Worm (Caenorhabditis elegans) whole organism, young adult: ENCODE measurements around the gene col-91.

ENCODE experiments used
- B0336.3 ChIP-seq: fragments of 200-800 bp; sonication (Bioruptor generic); IDR thresholded peaks from 2 replicates; pipeline ENCODE4 v1.3.6; 2022; ENCODE audit warnings: missing genetic modification characterization, missing compliant biosample characterization
- F33H1.4 ChIP-seq: fragments of 200-800 bp; sonication (Bioruptor generic); IDR thresholded peaks from 2 replicates; pipeline ENCODE4 v1.3.6; 2022; ENCODE audit warnings: missing genetic modification reagents, missing genetic modification characterization, missing compliant biosample characterization
- F37B4.10 ChIP-seq: fragments of 200-800 bp; sonication (Bioruptor generic); IDR thresholded peaks from 2 replicates; pipeline ENCODE4 v1.3.6; 2022; ENCODE audit warnings: missing genetic modification characterization, missing compliant biosample characterization
- F49E8.2 ChIP-seq: sonication (generic microtip); optimal IDR thresholded peaks from 3 replicates; lab custom pipeline; 2017; ENCODE audit warnings: missing genetic modification characterization, mild to moderate bottlenecking, missing compliant biosample characterization, antibody characterized with exemption, moderate library complexity; ENCODE audit not compliant: insufficient read depth
- K11D2.4 ChIP-seq: fragments of 200-800 bp; sonication (Bioruptor generic); IDR thresholded peaks from 2 replicates; pipeline ENCODE4 v1.3.6; 2022; ENCODE audit warnings: missing genetic modification reagents, missing genetic modification characterization, missing compliant biosample characterization
- T07F8.4 ChIP-seq: sonication (generic microtip); optimal IDR thresholded peaks from 2 replicates; lab custom pipeline; 2016; ENCODE audit warnings: mild to moderate bottlenecking, missing genetic modification characterization, moderate library complexity, missing compliant biosample characterization
- Y53F4B.3 ChIP-seq: fragments of 200-800 bp; sonication (Bioruptor generic); IDR thresholded peaks from 2 replicates; pipeline ENCODE4 v1.3.6; 2022; ENCODE audit warnings: missing genetic modification reagents, missing genetic modification characterization, missing compliant biosample characterization
- akir-1 ChIP-seq: fragments of 200-800 bp; sonication (Bioruptor generic); optimal IDR thresholded peaks from 2 replicates; lab custom pipeline; 2018; ENCODE audit warnings: mild to moderate bottlenecking, missing genetic modification characterization, moderate library complexity, missing compliant biosample characterization
- aptf-2 ChIP-seq: fragments of 200-800 bp; sonication (Bioruptor generic); conservative IDR thresholded peaks from 2 replicates; pipeline ENCODE4 v1.3.6; 2022; ENCODE audit warnings: missing genetic modification reagents, missing genetic modification characterization, missing compliant biosample characterization
- aptf-3 ChIP-seq: fragments of 200-800 bp; sonication (Bioruptor generic); IDR thresholded peaks from 2 replicates; pipeline ENCODE4 v1.3.6; 2022; ENCODE audit warnings: missing genetic modification characterization, missing compliant biosample characterization
- bed-2 ChIP-seq: fragments of 200-800 bp; sonication (Bioruptor generic); IDR thresholded peaks from 2 replicates; pipeline ENCODE4 v1.3.6; 2022; ENCODE audit warnings: missing genetic modification reagents, missing genetic modification characterization, missing compliant biosample characterization
- ceh-79 ChIP-seq: sonication (generic microtip); optimal IDR thresholded peaks from 2 replicates; lab custom pipeline; 2017; ENCODE audit warnings: mild to moderate bottlenecking, missing genetic modification characterization, missing compliant biosample characterization
- chd-7 ChIP-seq: sonication (generic microtip); optimal IDR thresholded peaks from 2 replicates; lab custom pipeline; 2016; ENCODE audit warnings: mild to moderate bottlenecking, missing genetic modification characterization, moderate library complexity, missing compliant biosample characterization
- efl-1 ChIP-seq: fragments of 150-350 bp; optimal IDR thresholded peaks from 2 replicates; lab custom pipeline; 2014; ENCODE audit warnings: missing biosample characterization, missing genetic modification reagents, missing genetic modification characterization
- ekl-4 ChIP-seq: fragments of 200-800 bp; sonication (Bioruptor generic); IDR thresholded peaks from 2 replicates; pipeline ENCODE4 v1.3.6; 2022; ENCODE audit warnings: missing genetic modification reagents, missing genetic modification characterization, missing compliant biosample characterization
- hrde-1 ChIP-seq: sonication (generic microtip); optimal IDR thresholded peaks from 2 replicates; lab custom pipeline; 2016; ENCODE audit warnings: missing genetic modification characterization, mild to moderate bottlenecking, missing compliant biosample characterization, moderate library complexity, missing genotype, missing genetic modification reagents, borderline replicate concordance
- lag-1 ChIP-seq: fragments of 200-800 bp; sonication (Bioruptor generic); IDR thresholded peaks from 2 replicates; pipeline ENCODE4 v1.3.6; 2022; ENCODE audit warnings: missing genetic modification reagents, missing genetic modification characterization, missing compliant biosample characterization
- let-526 ChIP-seq: fragments of 200-800 bp; sonication (Bioruptor generic); IDR thresholded peaks from 2 replicates; pipeline ENCODE4 v1.3.6; 2022; ENCODE audit warnings: missing genetic modification reagents, missing genetic modification characterization, missing compliant biosample characterization
- lin-35 ChIP-seq, 3 experiments: fragments of 150-350 bp in 2 of 3; sonication (generic microtip) in 1 of 3; optimal IDR thresholded peaks; 2 replicates each; lab custom pipeline; 2014 to 2018; ENCODE audit warnings: missing biosample characterization in 3 of 3, missing genetic modification characterization in 3 of 3, missing genetic modification reagents in 3 of 3
- lin-40 ChIP-seq: sonication (generic microtip); optimal IDR thresholded peaks from 2 replicates; lab custom pipeline; 2016; ENCODE audit warnings: missing genetic modification characterization, mild to moderate bottlenecking, missing compliant biosample characterization, missing genotype, missing genetic modification reagents
- lsl-1 ChIP-seq: fragments of 200-800 bp; sonication (Bioruptor generic); optimal IDR thresholded peaks from 2 replicates; lab custom pipeline; 2018; ENCODE audit warnings: mild to moderate bottlenecking, missing genetic modification characterization, moderate library complexity, missing compliant biosample characterization
- madf-10 ChIP-seq: sonication (generic microtip); optimal IDR thresholded peaks from 2 replicates; lab custom pipeline; 2016; ENCODE audit warnings: mild to moderate bottlenecking, missing genetic modification characterization, missing compliant biosample characterization
- madf-3 ChIP-seq: fragments of 200-800 bp; sonication (Bioruptor generic); IDR thresholded peaks from 2 replicates; pipeline ENCODE4 v1.3.6; 2022; ENCODE audit warnings: missing genetic modification reagents, missing genetic modification characterization, missing compliant biosample characterization
- madf-6 ChIP-seq: fragments of 200-800 bp; sonication (Bioruptor generic); IDR thresholded peaks from 2 replicates; pipeline ENCODE4 v1.3.6; 2022; ENCODE audit warnings: missing genetic modification reagents, missing genetic modification characterization, missing compliant biosample characterization
- mel-28 ChIP-seq: sonication (generic microtip); optimal IDR thresholded peaks from 2 replicates; lab custom pipeline; 2016; ENCODE audit warnings: borderline replicate concordance, mild to moderate bottlenecking, missing genetic modification characterization, missing compliant biosample characterization
- mes-4 ChIP-seq: sonication (generic microtip); optimal IDR thresholded peaks from 2 replicates; lab custom pipeline; 2016; ENCODE audit warnings: missing genotype, missing genetic modification characterization, missing compliant biosample characterization
- mxl-1 ChIP-seq: sonication (generic microtip); optimal IDR thresholded peaks from 2 replicates; lab custom pipeline; 2016; ENCODE audit warnings: missing genetic modification characterization, missing compliant biosample characterization
- nfya-1 ChIP-seq: sonication (generic microtip); optimal IDR thresholded peaks from 2 replicates; lab custom pipeline; 2017; ENCODE audit warnings: antibody characterized with exemption, missing compliant biosample characterization, missing genetic modification characterization, borderline replicate concordance; ENCODE audit not compliant: insufficient read depth
- nhr-80 ChIP-seq: sonication (generic microtip); optimal IDR thresholded peaks from 2 replicates; lab custom pipeline; 2016; ENCODE audit warnings: missing genetic modification characterization, missing compliant biosample characterization
- nhr-90 ChIP-seq: sonication (generic microtip); optimal IDR thresholded peaks from 2 replicates; lab custom pipeline; 2016; ENCODE audit warnings: missing genotype, mild to moderate bottlenecking, missing genetic modification characterization, missing compliant biosample characterization
- pbrm-1 ChIP-seq: fragments of 200-800 bp; sonication (Bioruptor generic); IDR thresholded peaks from 2 replicates; pipeline ENCODE4 v1.3.6; 2022; ENCODE audit warnings: missing genetic modification reagents, missing genetic modification characterization, missing compliant biosample characterization
- pha-4 ChIP-seq: fragments of 150-350 bp; sonication (generic microtip); optimal IDR thresholded peaks from 2 replicates; lab custom pipeline; 2014; ENCODE audit warnings: missing biosample characterization, missing genetic modification reagents, missing genetic modification characterization
- rcor-1 ChIP-seq: fragments of 200-800 bp; sonication (Bioruptor generic); IDR thresholded peaks from 2 replicates; pipeline ENCODE4 v1.3.6; 2022; ENCODE audit warnings: missing genetic modification reagents, missing genetic modification characterization, missing compliant biosample characterization
- rec-8 ChIP-seq, 2 experiments: sonication (generic microtip); optimal IDR thresholded peaks; 2 replicates each; lab custom pipeline; 2016; ENCODE audit warnings: mild to moderate bottlenecking in 2 of 2, missing genetic modification characterization in 2 of 2, missing genetic modification reagents in 2 of 2, missing genotype in 2 of 2, missing biosample characterization in 1 of 2, missing compliant biosample characterization in 1 of 2, moderate library complexity in 1 of 2
- repo-1 ChIP-seq: sonication (generic microtip); optimal IDR thresholded peaks from 2 replicates; lab custom pipeline; 2017; ENCODE audit warnings: mild to moderate bottlenecking, missing genetic modification characterization, missing compliant biosample characterization
- snpc-1.1 ChIP-seq: sonication (generic microtip); optimal IDR thresholded peaks from 2 replicates; lab custom pipeline; 2017; ENCODE audit warnings: missing genetic modification characterization, mild to moderate bottlenecking, missing compliant biosample characterization, antibody characterized with exemption, moderate library complexity, missing genotype, missing genetic modification reagents; ENCODE audit not compliant: insufficient read depth
- snpc-1.3 ChIP-seq: sonication (generic microtip); optimal IDR thresholded peaks from 2 replicates; lab custom pipeline; 2017; ENCODE audit warnings: missing genetic modification characterization, mild to moderate bottlenecking, missing compliant biosample characterization, antibody characterized with exemption, moderate library complexity, missing genotype, missing genetic modification reagents; ENCODE audit not compliant: insufficient read depth
- snpc-4 ChIP-seq, 5 experiments: fragments of 150-350 bp in 1 of 5; sonication (generic microtip) in 4 of 5; optimal IDR thresholded peaks; 2 replicates each; lab custom pipeline; 2014 to 2018; ENCODE audit warnings: missing genetic modification characterization in 5 of 5, missing biosample characterization in 3 of 5, antibody characterized with exemption in 2 of 5, mild to moderate bottlenecking in 2 of 5, missing compliant biosample characterization in 2 of 5, missing genotype in 2 of 5, moderate library complexity in 2 of 5, missing genetic modification reagents in 1 of 5
- somi-1 ChIP-seq: fragments of 200-800 bp; sonication (Bioruptor generic); optimal IDR thresholded peaks from 2 replicates; lab custom pipeline; 2018; ENCODE audit warnings: mild to moderate bottlenecking, missing genetic modification characterization, missing compliant biosample characterization
- sptf-2 ChIP-seq: fragments of 200-800 bp; sonication (Bioruptor generic); optimal IDR thresholded peaks from 2 replicates; lab custom pipeline; 2018; ENCODE audit warnings: mild to moderate bottlenecking, missing genetic modification characterization, missing compliant biosample characterization
- tbx-9 ChIP-seq: sonication (generic microtip); optimal IDR thresholded peaks from 2 replicates; lab custom pipeline; 2016; ENCODE audit warnings: borderline replicate concordance, missing genetic modification characterization, inconsistent platforms, missing compliant biosample characterization
- tlf-1 ChIP-seq: fragments of 200-800 bp; sonication (Bioruptor generic); optimal IDR thresholded peaks from 2 replicates; lab custom pipeline; 2018; ENCODE audit warnings: mild to moderate bottlenecking, missing genetic modification characterization, missing compliant biosample characterization
- zim-3 ChIP-seq: sonication (generic microtip); optimal IDR thresholded peaks from 2 replicates; lab custom pipeline; 2017; ENCODE audit warnings: mild to moderate bottlenecking, missing genetic modification characterization, moderate library complexity, missing compliant biosample characterization
- ztf-25 ChIP-seq: fragments of 200-800 bp; sonication (Bioruptor generic); IDR thresholded peaks from 2 replicates; pipeline ENCODE4 v1.3.6; 2022; ENCODE audit warnings: missing genetic modification reagents, missing genetic modification characterization, missing compliant biosample characterization
- ztf-3 ChIP-seq: fragments of 200-800 bp; sonication (Bioruptor generic); optimal IDR thresholded peaks from 2 replicates; lab custom pipeline; 2018; ENCODE audit warnings: mild to moderate bottlenecking, missing genetic modification characterization, missing compliant biosample characterization
- ztf-6 ChIP-seq: fragments of 200-800 bp; sonication (Bioruptor generic); IDR thresholded peaks from 2 replicates; pipeline ENCODE4 v1.3.6; 2022; ENCODE audit warnings: missing genetic modification reagents, missing genetic modification characterization, missing compliant biosample characterization

col-91 gene

ce11 chrIII:8250007-8250683 is 13.3 kb downstream of the col-91 start, which contains the start of gene knl-1 (continued):
- TF ChIP-seq T07F8.4 (tag; lab: Kevin White, UChicago) (no peak), nhr-90 (tag; lab: Kevin White, UChicago) (no peak), mel-28 (no peak), efl-1 (peak; percentile 90), sptf-2 (GFP tag; lab: Kevin White, UChicago) (no peak), snpc-1.3 (tag; lab: Kevin White, UChicago) (no peak), lsl-1 (peak; percentile 75), ztf-3 (GFP tag; lab: Kevin White, UChicago) (no peak), lag-1 (no peak), aptf-2 (0 out of 2 replicates have a peak, but pooled peaks have one; percentile 51), ztf-6 (GFP tag; lab: Robert Waterston, UW) (no peak), bed-2 (GFP tag; lab: Robert Waterston, UW) (no peak), snpc-1.1 (tag; lab: Kevin White, UChicago) (no peak), lin-40 (tag; lab: Kevin White, UChicago) (no peak), chd-7 (tag; lab: Kevin White, UChicago) (no peak), B0336.3 (GFP tag; lab: Robert Waterston, UW) (no peak), F33H1.4 (peak; percentile 44), ztf-25 (GFP tag; lab: Robert Waterston, UW) (0 out of 2 replicates have a peak, but pooled peaks have one; percentile 59), ekl-4 (GFP tag; lab: Robert Waterston, UW) (no peak), repo-1 (tag; lab: Kevin White, UChicago) (no peak), ceh-79 (no peak), tlf-1 (GFP tag; lab: Kevin White, UChicago) (no peak), rcor-1 (GFP tag; lab: Robert Waterston, UW) (peak; percentile 45; the same call in 1 of the 2 replicates), aptf-3 (GFP tag; lab: Robert Waterston, UW) (no peak), hrde-1 (tag; lab: Kevin White, UChicago) (no peak), tbx-9 (tag; lab: Kevin White, UChicago) (no peak), mxl-1 (no peak), somi-1 (GFP tag; lab: Kevin White, UChicago) (no peak), K11D2.4 (GFP tag; lab: Robert Waterston, UW) (no peak), pha-4 (tag; lab: Kevin White, UChicago) (no peak), madf-3 (no peak), akir-1 (GFP tag; lab: Kevin White, UChicago) (no peak), nhr-80 (peak; percentile 39), pbrm-1 (no peak), let-526 (0 out of 2 replicates have a peak, but pooled peaks have one; percentile 35), rec-8 (tag; optimal IDR thresholded peaks at IDR 0.05; lab: Kevin White, UChicago) (no peak), F49E8.2 (tag; lab: Kevin White, UChicago) (no peak), Y53F4B.3 (GFP tag; lab: Robert Waterston, UW) (no peak), mes-4 (tag; lab: Kevin White, UChicago) (no peak), snpc-4 (GFP tag; optimal IDR thresholded peaks at IDR 0.05; lab: Kevin White, UChicago) (no peak), snpc-4 (tag; optimal IDR thresholded peaks at IDR 0.05; lab: Kevin White, UChicago) (peak in 1 of 4 experiments; percentile 59), nfya-1 (tag; lab: Kevin White, UChicago) (no peak), zim-3 (tag; lab: Kevin White, UChicago) (no peak), lin-35 (GFP tag; optimal IDR thresholded peaks at IDR 0.05; lab: Kevin White, UChicago) (peak in 1 of 3 experiments; percentile 21), madf-6 (GFP tag; lab: Robert Waterston, UW) (peak; percentile 69), madf-10 (tag; lab: Kevin White, UChicago) (peak; percentile 4), F37B4.10 (GFP tag; lab: Robert Waterston, UW) (no peak)
